Worm (Caenorhabditis elegans): Measurements from ENCODE around the gene btb-19.
A peak's percentile ranks its signal among the peaks of the same experiment; 100 is the strongest.

Gene btb-19

ce11 chrII:14528233-14528802 lies 6.4 kb upstream of the btb-19 start, which contains the start of the genes F57C2.5 and spat-1 (continued):
- TF ChIP-seq unc-130 (GFP tag; optimal IDR thresholded peaks at IDR 0.05), result peak; percentile 74
- peak; percentile 68; the same call in 1 of the 2 replicates for TF ChIP-seq dox-1 (GFP tag; IDR thresholded peaks at IDR 0.05)
- TF ChIP-seq F23B12.7 (tag; optimal IDR thresholded peaks at IDR 0.05; ENCODE audit: insufficient read depth), result peak; percentile 47
- TF ChIP-seq snpc-1.3 (tag; optimal IDR thresholded peaks at IDR 0.05; ENCODE audit: insufficient read depth), result peak; percentile 36
- TF ChIP-seq repo-1 (tag; optimal IDR thresholded peaks at IDR 0.05), result no peak
- TF ChIP-seq hrde-1 (tag; optimal IDR thresholded peaks at IDR 0.05; ENCODE audit: borderline replicate concordance), result no peak
- no peak for TF ChIP-seq nhr-27 (tag; optimal IDR thresholded peaks at IDR 0.05)
- TF ChIP-seq ccch-3 (GFP tag; optimal IDR thresholded peaks at IDR 0.05), result peak; percentile 66
- TF ChIP-seq C06A6.2 (GFP tag; conservative IDR thresholded peaks at IDR 0.05), result no peak
- TF ChIP-seq egrh-3 (GFP tag; IDR thresholded peaks at IDR 0.05), result peak; percentile 33; the same call in 1 of the 2 replicates
- TF ChIP-seq tbp1 (GFP tag; optimal IDR thresholded peaks at IDR 0.05), result peak; percentile 44

- no peak for TF ChIP-seq nfya-2 (GFP tag; IDR thresholded peaks at IDR 0.05)
- no peak for TF ChIP-seq tbp1 (GFP tag; optimal IDR thresholded peaks at IDR 0.05)
- no peak for TF ChIP-seq F57C9.4 (tag; optimal IDR thresholded peaks at IDR 0.05)
Measured at ce11 chrII:14527104-14527503, 5.2 kb upstream of the btb-19 start.

- TF ChIP-seq fkh-3 (tag; optimal IDR thresholded peaks at IDR 0.05), result no peak
- TF ChIP-seq athp-1 (tag; optimal IDR thresholded peaks at IDR 0.05), result no peak
- TF ChIP-seq hsf-1 (GFP tag; IDR thresholded peaks at IDR 0.05), result no peak
- TF ChIP-seq hlh-12 (tag; optimal IDR thresholded peaks at IDR 0.05), result no peak
- TF ChIP-seq egl-18 (GFP tag; IDR thresholded peaks at IDR 0.05), result no peak
- TF ChIP-seq snpc-1.1 (tag; optimal IDR thresholded peaks at IDR 0.05; ENCODE audit: insufficient read depth), result no peak
- TF ChIP-seq nfya-2 (GFP tag; IDR thresholded peaks at IDR 0.05), result no peak
- TF ChIP-seq lin-54 (GFP tag; optimal IDR thresholded peaks at IDR 0.05), result no peak
- TF ChIP-seq egrh-3 (GFP tag; IDR thresholded peaks at IDR 0.05), result no peak
- no peak for TF ChIP-seq ceh-91 (GFP tag; IDR thresholded peaks at IDR 0.05)
- no peak for TF ChIP-seq nfya-1 (tag; optimal IDR thresholded peaks at IDR 0.05; ENCODE audit: borderline replicate concordance, insufficient read depth)
- TF ChIP-seq mxl-1 (tag; optimal IDR thresholded peaks at IDR 0.05), result no peak
Measured at ce11 chrII:14525013-14525412, 3.1 kb upstream of the btb-19 start, which contains the start of gene F57C2.4. Gene F57C2.4, plus strand, starts transcription at chrII:14525313.

- TF ChIP-seq ztf-3 (GFP tag; optimal IDR thresholded peaks at IDR 0.05), result no peak
- no peak for TF ChIP-seq egrh-3 (GFP tag; IDR thresholded peaks at IDR 0.05)
- TF ChIP-seq nhr-27 (tag; optimal IDR thresholded peaks at IDR 0.05), result no peak
- TF ChIP-seq ZK185.1 (tag; optimal IDR thresholded peaks at IDR 0.05; ENCODE audit: poor library complexity, severe bottlenecking), result no peak
- TF ChIP-seq F33H1.4 (GFP tag; IDR thresholded peaks at IDR 0.05), result 0 out of 2 replicates have a peak, but pooled peaks have one; percentile 17
- peak; percentile 49 for TF ChIP-seq xnd-1 (tag; optimal IDR thresholded peaks at IDR 0.05)
- TF ChIP-seq nhr-120 (GFP tag; IDR thresholded peaks at IDR 0.05), result no peak
- peak; percentile 87 for TF ChIP-seq lsl-1 (GFP tag; optimal IDR thresholded peaks at IDR 0.05)
- TF ChIP-seq snpc-1.3 (tag; optimal IDR thresholded peaks at IDR 0.05; ENCODE audit: insufficient read depth), result peak; percentile 16
- TF ChIP-seq D2030.7 (GFP tag; IDR thresholded peaks at IDR 0.05), result peak; percentile 50; the same call in 1 of the 2 replicates
- TF ChIP-seq F57C9.4 (tag; optimal IDR thresholded peaks at IDR 0.05), result no peak
- TF ChIP-seq madf-8 (GFP tag; conservative IDR thresholded peaks at IDR 0.05), result peak; percentile 58
- no peak for TF ChIP-seq tlf-1 (GFP tag; optimal IDR thresholded peaks at IDR 0.05)
- no peak for TF ChIP-seq mes-4 (tag; optimal IDR thresholded peaks at IDR 0.05)
- TF ChIP-seq lin-54 (GFP tag; optimal IDR thresholded peaks at IDR 0.05), result peak; percentile 26
- no peak for TF ChIP-seq atf-7 (tag; optimal IDR thresholded peaks at IDR 0.05)
- no peak for TF ChIP-seq Y79H2A.3 (GFP tag; conservative IDR thresholded peaks at IDR 0.05)
- TF ChIP-seq madf-6 (GFP tag; IDR thresholded peaks at IDR 0.05), result peak; percentile 80
- no peak for TF ChIP-seq B0035.1 (tag; optimal IDR thresholded peaks at IDR 0.05)
- no peak for TF ChIP-seq B0019.2 (GFP tag; conservative IDR thresholded peaks at IDR 0.05)
- no peak for TF ChIP-seq tbx-9 (tag; optimal IDR thresholded peaks at IDR 0.05; ENCODE audit: borderline replicate concordance)
- TF ChIP-seq B0336.3 (GFP tag; IDR thresholded peaks at IDR 0.05), result no peak
- peak; percentile 75 for TF ChIP-seq efl-1 (GFP tag; optimal IDR thresholded peaks at IDR 0.05)
- 0 out of 2 replicates have a peak, but pooled peaks have one; percentile 13 for TF ChIP-seq ceh-91 (GFP tag; IDR thresholded peaks at IDR 0.05)
Measured at ce11 chrII:14523645-14524223, 1.8 kb upstream of the btb-19 start, which contains the start of gene pot-2. Gene pot-2, plus strand, starts transcription at chrII:14524173.

Measured in whole organism, young adult.